Worm (Caenorhabditis elegans) whole organism, late embryonic: ENCODE measurements around the gene Y58A7A.4.
A peak's percentile ranks its signal among the peaks of the same experiment; 100 is the strongest.

Experiments used
- C38D4.7 ChIP-seq: fragments of 200-800 bp; sonication (Bioruptor generic); optimal IDR thresholded peaks from 2 replicates; lab custom pipeline; 2018; ENCODE audit warnings: mild to moderate bottlenecking, missing genetic modification characterization, moderate library complexity, missing compliant biosample characterization
- F13H6.1 ChIP-seq: sonication (generic microtip); optimal IDR thresholded peaks from 2 replicates; lab custom pipeline; 2016; ENCODE audit warnings: missing genetic modification characterization, missing compliant biosample characterization
- K02D7.2 ChIP-seq: sonication (generic microtip); optimal IDR thresholded peaks from 2 replicates; lab custom pipeline; 2017; ENCODE audit warnings: mild to moderate bottlenecking, missing genetic modification characterization, missing compliant biosample characterization
- Y22D7AL.16 ChIP-seq: sonication (generic microtip); optimal IDR thresholded peaks from 2 replicates; lab custom pipeline; 2016; ENCODE audit warnings: missing genetic modification characterization, missing compliant biosample characterization
- ceh-18 ChIP-seq: sonication (generic microtip); optimal IDR thresholded peaks from 2 replicates; lab custom pipeline; 2016; ENCODE audit warnings: missing genetic modification characterization, missing compliant biosample characterization
- ceh-19 ChIP-seq: fragments of 200-800 bp; sonication (Bioruptor generic); optimal IDR thresholded peaks from 2 replicates; lab custom pipeline; 2018; ENCODE audit warnings: mild to moderate bottlenecking, missing genetic modification characterization, missing compliant biosample characterization
- ceh-2 ChIP-seq: sonication (generic microtip); optimal IDR thresholded peaks from 2 replicates; lab custom pipeline; 2016; ENCODE audit warnings: missing genotype, missing genetic modification characterization, missing compliant biosample characterization
- ceh-30 ChIP-seq: fragments of 150-350 bp; optimal IDR thresholded peaks from 2 replicates; lab custom pipeline; 2014; ENCODE audit warnings: missing biosample characterization, missing genetic modification characterization
- che-1 ChIP-seq: sonication (generic microtip); optimal IDR thresholded peaks from 2 replicates; lab custom pipeline; 2016; ENCODE audit warnings: mild to moderate bottlenecking, missing genetic modification characterization, missing compliant biosample characterization
- elt-2 ChIP-seq: sonication (generic microtip); optimal IDR thresholded peaks from 2 replicates; lab custom pipeline; 2016; ENCODE audit warnings: missing genetic modification reagents, missing genetic modification characterization, missing compliant biosample characterization
- ets-4 ChIP-seq: sonication (generic microtip); optimal IDR thresholded peaks from 2 replicates; lab custom pipeline; 2016; ENCODE audit warnings: missing genetic modification characterization, missing compliant biosample characterization
- eyg-1 ChIP-seq: sonication (generic microtip); optimal IDR thresholded peaks from 2 replicates; lab custom pipeline; 2016; ENCODE audit warnings: missing genotype, missing genetic modification characterization, missing compliant biosample characterization
- fax-1 ChIP-seq: sonication (generic microtip); optimal IDR thresholded peaks from 2 replicates; lab custom pipeline; 2016; ENCODE audit warnings: missing genotype, missing genetic modification characterization, missing compliant biosample characterization
- gmeb-2 ChIP-seq: sonication (generic microtip); optimal IDR thresholded peaks from 2 replicates; lab custom pipeline; 2016; ENCODE audit warnings: missing genetic modification characterization, inconsistent platforms, missing compliant biosample characterization
- hlh-15 ChIP-seq: sonication (generic microtip); optimal IDR thresholded peaks from 2 replicates; lab custom pipeline; 2016; ENCODE audit warnings: missing genetic modification characterization, missing compliant biosample characterization
- hlh-6 ChIP-seq: sonication (generic microtip); optimal IDR thresholded peaks from 2 replicates; lab custom pipeline; 2016; ENCODE audit warnings: missing genotype, missing genetic modification characterization, missing compliant biosample characterization
- hlh-8 ChIP-seq: sonication (generic microtip); optimal IDR thresholded peaks from 2 replicates; lab custom pipeline; 2016; ENCODE audit warnings: missing genotype, missing genetic modification characterization, missing compliant biosample characterization
- lin-11 ChIP-seq: fragments of 200-800 bp; sonication (Bioruptor generic); optimal IDR thresholded peaks from 2 replicates; lab custom pipeline; 2018; ENCODE audit warnings: mild to moderate bottlenecking, missing genetic modification characterization, missing compliant biosample characterization
- madf-2 ChIP-seq: sonication (generic microtip); optimal IDR thresholded peaks from 2 replicates; lab custom pipeline; 2017; ENCODE audit warnings: missing genetic modification characterization, missing compliant biosample characterization
- mec-3 ChIP-seq: sonication (generic microtip); optimal IDR thresholded peaks from 2 replicates; lab custom pipeline; 2016; ENCODE audit warnings: borderline replicate concordance, missing genetic modification characterization, missing compliant biosample characterization
- nfya-1 ChIP-seq: sonication (generic microtip); optimal IDR thresholded peaks from 2 replicates; lab custom pipeline; 2017; ENCODE audit warnings: missing genetic modification characterization, mild to moderate bottlenecking, missing compliant biosample characterization, antibody characterized with exemption, moderate library complexity
- npax-4 ChIP-seq: sonication (generic microtip); optimal IDR thresholded peaks from 2 replicates; lab custom pipeline; 2016; ENCODE audit warnings: missing genetic modification characterization, missing compliant biosample characterization
- pax-1 ChIP-seq: fragments of 150-350 bp; optimal IDR thresholded peaks from 2 replicates; lab custom pipeline; 2014; ENCODE audit warnings: missing biosample characterization, missing genetic modification characterization
- pha-2 ChIP-seq: sonication (generic microtip); optimal IDR thresholded peaks from 2 replicates; lab custom pipeline; 2017; ENCODE audit warnings: mild to moderate bottlenecking, missing genetic modification characterization, missing compliant biosample characterization
- pqm-1 ChIP-seq: sonication (generic microtip); optimal IDR thresholded peaks from 2 replicates; lab custom pipeline; 2016; ENCODE audit warnings: missing genetic modification characterization, missing compliant biosample characterization
- rnt-1 ChIP-seq: sonication (generic microtip); optimal IDR thresholded peaks from 2 replicates; lab custom pipeline; 2016; ENCODE audit warnings: missing genetic modification characterization, missing compliant biosample characterization
- sdc-2 ChIP-seq: sonication (generic microtip); optimal IDR thresholded peaks from 2 replicates; lab custom pipeline; 2016; ENCODE audit warnings: missing genotype, missing genetic modification characterization, missing compliant biosample characterization
- sox-2 ChIP-seq: fragments of 200-800 bp; sonication (Bioruptor generic); IDR thresholded peaks from 2 replicates; pipeline ENCODE4 v1.3.6; 2022; ENCODE audit warnings: missing genetic modification reagents, missing genetic modification characterization, missing compliant biosample characterization
- syd-9 ChIP-seq: sonication (generic microtip); optimal IDR thresholded peaks from 2 replicates; lab custom pipeline; 2016; ENCODE audit warnings: mild to moderate bottlenecking, missing genetic modification characterization, moderate library complexity, missing compliant biosample characterization
- tbx-2 ChIP-seq: sonication (generic microtip); optimal IDR thresholded peaks from 2 replicates; lab custom pipeline; 2016; ENCODE audit warnings: missing genetic modification characterization, missing compliant biosample characterization
- tbx-7 ChIP-seq: sonication (generic microtip); optimal IDR thresholded peaks from 2 replicates; lab custom pipeline; 2016; ENCODE audit warnings: missing genotype, missing genetic modification characterization, missing compliant biosample characterization
- ttx-3 ChIP-seq: sonication (generic microtip); optimal IDR thresholded peaks from 2 replicates; lab custom pipeline; 2016; ENCODE audit warnings: missing genetic modification reagents, missing genetic modification characterization, missing compliant biosample characterization
- unc-3 ChIP-seq, 2 experiments: fragments of 200-800 bp in 1 of 2; sonication (Bioruptor generic) in 1 of 2; sonication (generic microtip) in 1 of 2; conservative IDR thresholded peaks in 1 of 2; optimal IDR thresholded peaks in 1 of 2; 2 replicates each; pipeline versions ENCODE4 v1.3.6 to Lab custom; 2016 to 2022; ENCODE audit warnings: missing compliant biosample characterization in 2 of 2, missing genetic modification characterization in 2 of 2, missing genetic modification reagents in 1 of 2
- unc-42 ChIP-seq: sonication (generic microtip); optimal IDR thresholded peaks from 2 replicates; lab custom pipeline; 2016; ENCODE audit warnings: missing genotype, missing genetic modification characterization, missing compliant biosample characterization
- unc-86 ChIP-seq: sonication (generic microtip); optimal IDR thresholded peaks from 2 replicates; lab custom pipeline; 2016; ENCODE audit warnings: missing genetic modification characterization, missing compliant biosample characterization
- zip-5 ChIP-seq: sonication (generic microtip); optimal IDR thresholded peaks from 2 replicates; lab custom pipeline; 2016; ENCODE audit warnings: missing genetic modification characterization, missing compliant biosample characterization

Gene Y58A7A.4

DNA sequence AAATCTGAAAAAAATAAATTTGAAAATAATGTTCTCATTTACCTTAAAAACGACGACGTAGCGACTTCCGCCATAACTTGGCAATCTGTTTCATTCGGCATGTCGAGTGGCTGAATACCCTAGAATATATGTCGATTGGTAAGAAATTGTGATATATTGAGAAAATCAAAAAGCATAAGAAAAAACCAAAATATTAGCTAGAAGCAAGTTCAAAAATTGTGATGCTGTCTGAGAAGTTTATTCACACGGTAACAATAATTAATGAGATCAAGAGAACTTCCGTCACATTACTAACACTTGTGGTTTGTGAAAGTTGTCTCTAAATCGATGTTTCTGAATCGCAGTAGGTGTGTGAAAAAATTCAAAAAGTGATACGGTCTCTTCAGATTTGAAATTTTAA is 17.2 kb upstream of the Y58A7A.4 start, which contains the start of gene srab-1:
TSS of gene srab-1 (minus strand) at position 101 of the 400 bp plus-strand sequence.
- no peak for TF ChIP-seq madf-2
- TF ChIP-seq unc-42 (tag; lab: Kevin White, UChicago), result no peak
- no peak for TF ChIP-seq sdc-2 (tag; lab: Kevin White, UChicago)
- TF ChIP-seq pax-1, result no peak
- no peak for TF ChIP-seq hlh-6 (tag; lab: Kevin White, UChicago)
- no peak for TF ChIP-seq Y22D7AL.16 (tag; lab: Kevin White, UChicago)
- TF ChIP-seq ceh-2 (tag; lab: Kevin White, UChicago), result no peak
- no peak for TF ChIP-seq hlh-15
- no peak for TF ChIP-seq elt-2
- TF ChIP-seq unc-86 (tag; lab: Kevin White, UChicago), result no peak
- no peak for TF ChIP-seq gmeb-2 (tag; lab: Kevin White, UChicago)
- no peak for TF ChIP-seq pha-2 (tag; lab: Kevin White, UChicago)
- TF ChIP-seq mec-3, result no peak
- no peak for TF ChIP-seq syd-9
- no peak for TF ChIP-seq C38D4.7 (GFP tag; lab: Kevin White, UChicago)
- no peak for TF ChIP-seq rnt-1 (tag; lab: Kevin White, UChicago)

DNA sequence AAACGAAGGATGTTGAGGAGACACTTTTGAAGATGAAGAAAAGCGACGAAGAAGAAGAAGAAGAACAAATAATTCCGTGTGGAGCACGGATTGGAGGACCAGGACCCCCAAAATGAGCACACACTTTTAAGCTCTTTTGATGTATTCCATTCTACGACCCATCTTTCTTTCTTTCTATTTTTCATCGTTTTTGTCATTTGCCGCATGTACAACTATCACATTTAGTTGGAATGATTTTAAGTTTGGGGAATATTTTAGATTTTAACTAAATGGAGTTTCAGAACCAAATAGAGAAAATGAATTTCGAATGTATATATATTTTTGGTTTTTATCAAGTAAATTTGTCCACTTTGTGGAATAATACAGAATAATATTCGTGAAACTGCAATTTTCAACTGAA is 14.1 kb upstream of the Y58A7A.4 start, which contains the start of gene unc-46:
TSS of gene unc-46 (minus strand) at position 101 of the 400 bp plus-strand sequence.
- TF ChIP-seq pqm-1, result no peak
- no peak for TF ChIP-seq zip-5
- TF ChIP-seq npax-4 (tag; lab: Kevin White, UChicago), result no peak
- TF ChIP-seq pha-2 (tag; lab: Kevin White, UChicago), result no peak
- TF ChIP-seq syd-9, result no peak
- no peak for TF ChIP-seq Y22D7AL.16 (tag; lab: Kevin White, UChicago)
- no peak for TF ChIP-seq sox-2 (GFP tag; lab: Robert Waterston, UW)
- no peak for TF ChIP-seq unc-42 (tag; lab: Kevin White, UChicago)
- no peak for TF ChIP-seq che-1 (tag; lab: Kevin White, UChicago)
- TF ChIP-seq, all 69 proteins: peak for 0

DNA sequence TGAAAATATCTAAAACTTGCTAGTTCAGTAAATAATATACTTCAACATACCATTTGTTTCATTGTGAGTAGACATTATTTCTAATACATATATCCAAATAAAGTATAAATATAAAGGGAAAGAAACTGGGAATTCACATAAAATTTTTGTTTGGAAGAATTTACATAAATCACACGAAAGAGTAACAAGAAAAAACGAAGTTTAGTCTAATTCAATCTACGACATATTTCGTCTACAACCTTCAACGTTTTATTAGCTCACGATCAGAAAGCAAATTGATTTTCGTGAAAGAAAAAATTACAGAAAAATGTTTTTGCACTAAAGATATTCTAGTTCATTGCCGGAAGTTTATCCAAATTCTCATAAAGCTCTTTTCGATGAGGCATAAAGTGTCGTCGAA is 12.2 kb upstream of the Y58A7A.4 start, which contains the start of gene C04F5.2:
TSS of gene C04F5.2 (minus strand) at position 101 of the 400 bp plus-strand sequence.
- TF ChIP-seq fax-1 (tag; lab: Kevin White, UChicago) (no peak), ets-4 (no peak), F13H6.1 (no peak), lin-11 (tag; lab: Kevin White, UChicago) (no peak), ceh-30 (tag; lab: Kevin White, UChicago) (no peak), unc-86 (tag; lab: Kevin White, UChicago) (no peak), ttx-3 (no peak), pax-1 (no peak), tbx-2 (tag; lab: Kevin White, UChicago) (no peak), rnt-1 (tag; lab: Kevin White, UChicago) (no peak), ceh-18 (tag; lab: Kevin White, UChicago) (no peak), K02D7.2 (tag; lab: Kevin White, UChicago) (no peak), hlh-8 (tag; lab: Kevin White, UChicago) (no peak), pha-2 (tag; lab: Kevin White, UChicago) (no peak), nfya-1 (tag; lab: Kevin White, UChicago) (no peak), tbx-7 (no peak), unc-3 (GFP tag; conservative IDR thresholded peaks at IDR 0.05; lab: Robert Waterston, UW) (no peak), unc-3 (tag; optimal IDR thresholded peaks at IDR 0.05; lab: Kevin White, UChicago) (no peak), eyg-1 (tag; lab: Kevin White, UChicago) (no peak)

DNA sequence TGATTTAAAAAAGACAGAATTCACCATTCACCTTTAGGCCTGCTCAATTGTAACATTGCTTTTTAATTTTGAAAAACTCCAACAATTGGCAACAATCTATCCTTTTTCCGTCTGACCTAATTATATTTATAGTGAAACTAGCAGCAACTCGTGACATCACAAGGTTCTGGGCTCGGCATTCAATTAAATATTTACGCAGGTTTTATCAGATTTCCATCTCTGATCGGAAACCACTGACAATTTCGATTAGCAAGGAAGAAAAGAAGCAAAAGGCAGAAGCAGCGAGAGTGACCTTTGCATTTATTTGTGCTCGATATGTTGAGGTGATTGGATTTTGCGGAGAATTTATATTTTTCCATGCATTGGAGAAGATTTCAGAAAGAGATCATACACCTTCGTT is 5.6 kb upstream of the Y58A7A.4 start:
- no peak for TF ChIP-seq ceh-19 (GFP tag; lab: Kevin White, UChicago)
- peak; percentile 1 for TF ChIP-seq unc-42 (tag; lab: Kevin White, UChicago)
